Worm (Caenorhabditis elegans): ENCODE measurements around the gene acbp-5.

acbp-5 gene

ce11 chrIII:13606865-13607264 lies 34.6 kb downstream of the acbp-5 start:
- TF ChIP-seq hlh-17 (GFP tag; optimal IDR thresholded peaks at IDR 0.05; ENCODE audit: borderline replicate concordance) (no peak), lir-3 (tag; optimal IDR thresholded peaks at IDR 0.05; ENCODE audit: poor library complexity) (no peak), lin-15B (tag; optimal IDR thresholded peaks at IDR 0.05) (no peak), sptf-1 (tag; optimal IDR thresholded peaks at IDR 0.05) (no peak), ceh-82 (tag; optimal IDR thresholded peaks at IDR 0.05) (no peak), mef-2 (tag; optimal IDR thresholded peaks at IDR 0.05) (no peak), aha-1 (tag; optimal IDR thresholded peaks at IDR 0.05) (no peak), fkh-4 (tag; optimal IDR thresholded peaks at IDR 0.05; ENCODE audit: borderline replicate concordance) (no peak)

ce11 chrIII:13606016-13606530 lies 35.4 kb downstream of the acbp-5 start, which contains the start of gene act-5:
TSS of gene act-5 (minus strand) at chrIII:13606066.
- TF ChIP-seq lin-14 (GFP tag; optimal IDR thresholded peaks at IDR 0.05): peak; percentile 23
- no peak for TF ChIP-seq mab-9 (GFP tag; IDR thresholded peaks at IDR 0.05)
- TF ChIP-seq mdl-1 (tag; optimal IDR thresholded peaks at IDR 0.05): peak in 1 of 2 experiments; percentile 30
- peak; percentile 91 for TF ChIP-seq elt-2 (tag; optimal IDR thresholded peaks at IDR 0.05)
- TF ChIP-seq pqm-1 (tag; optimal IDR thresholded peaks at IDR 0.05): peak; percentile 79
- TF ChIP-seq nhr-71 (tag; optimal IDR thresholded peaks at IDR 0.05): peak; percentile 26
- TF ChIP-seq nhr-90 (tag; optimal IDR thresholded peaks at IDR 0.05; ENCODE audit: poor library complexity): peak; percentile 30
- TF ChIP-seq nhr-85 (tag): peak; percentile 48
- no peak for TF ChIP-seq hlh-17 (GFP tag; optimal IDR thresholded peaks at IDR 0.05; ENCODE audit: borderline replicate concordance)
- TF ChIP-seq nhr-12 (tag; optimal IDR thresholded peaks at IDR 0.05): no peak
- peak in 1 of 2 experiments; percentile 71 for TF ChIP-seq lin-35 (GFP tag; optimal IDR thresholded peaks at IDR 0.05)
- TF ChIP-seq nhr-28 (tag; optimal IDR thresholded peaks at IDR 0.05): no peak
- TF ChIP-seq vab-15 (tag; optimal IDR thresholded peaks at IDR 0.05): no peak
- TF ChIP-seq pax-3 (tag; optimal IDR thresholded peaks at IDR 0.05): peak; percentile 3
- TF ChIP-seq efl-1 (optimal IDR thresholded peaks at IDR 0.05): no peak
- peak in 1 of 2 experiments; percentile 76 for TF ChIP-seq efl-1 (GFP tag; optimal IDR thresholded peaks at IDR 0.05 in 1 of 2)
- TF ChIP-seq sox-4 (tag; optimal IDR thresholded peaks at IDR 0.05): no peak
- no peak for TF ChIP-seq efl-3 (GFP tag; optimal IDR thresholded peaks at IDR 0.05)
- TF ChIP-seq jun-1 (tag; optimal IDR thresholded peaks at IDR 0.05): peak; percentile 17
- TF ChIP-seq aly-2 (tag; optimal IDR thresholded peaks at IDR 0.05): no peak

- TF ChIP-seq nhr-90 (tag; optimal IDR thresholded peaks at IDR 0.05; ENCODE audit: poor library complexity) (no peak), snpc-4 (tag; optimal IDR thresholded peaks at IDR 0.05) (no peak), lin-35 (GFP tag; optimal IDR thresholded peaks at IDR 0.05) (no peak), hpl-2 (GFP tag; optimal IDR thresholded peaks at IDR 0.05) (no peak), efl-1 (optimal IDR thresholded peaks at IDR 0.05) (no peak), efl-1 (GFP tag; optimal IDR thresholded peaks at IDR 0.05 in 1 of 2) (peak in 1 of 2 experiments; percentile 21)
These were observed 36.7 kb downstream of the acbp-5 start for ce11 chrIII:13604834-13605233.

DNA sequence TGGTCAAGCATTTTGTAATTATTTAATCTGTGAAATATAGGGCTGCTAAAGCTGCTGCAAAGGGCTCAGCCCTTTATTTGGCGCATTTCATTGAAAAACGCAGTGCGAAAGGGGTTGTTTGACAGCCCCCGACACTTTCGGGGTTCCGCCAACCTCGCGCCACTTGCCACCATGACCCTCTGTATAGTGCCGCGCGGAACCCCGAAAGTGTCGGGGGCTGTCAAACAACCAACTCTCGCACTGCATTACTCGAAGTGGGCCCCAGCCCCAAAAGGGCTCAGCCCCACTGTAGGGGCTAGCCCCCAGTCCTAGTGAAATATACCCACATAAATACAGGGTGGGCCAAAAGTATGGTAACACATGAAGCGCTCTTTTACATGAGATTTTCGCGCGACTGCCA lies 41.2 kb downstream of the acbp-5 start:
- TF ChIP-seq jun-1 (tag; optimal IDR thresholded peaks at IDR 0.05) (no peak), C34B4.2 (tag; optimal IDR thresholded peaks at IDR 0.05) (no peak), ets-5 (GFP tag; IDR thresholded peaks at IDR 0.05) (no peak), nhr-84 (tag; optimal IDR thresholded peaks at IDR 0.05) (no peak), mef-2 (tag; optimal IDR thresholded peaks at IDR 0.05) (no peak), irx-1 (tag; optimal IDR thresholded peaks at IDR 0.05) (no peak)

Measured in whole organism, L1 larva.